Worm (Caenorhabditis elegans) whole organism, L1 larva: ENCODE data around the gene tba-4.
A peak's percentile ranks its signal among the peaks of the same experiment; 100 is the strongest.

Experiments used
- C34B4.2 ChIP-seq: sonication (generic microtip); optimal IDR thresholded peaks from 2 replicates; lab custom pipeline; 2017; ENCODE audit warnings: mild to moderate bottlenecking, missing genetic modification characterization, missing compliant biosample characterization
- F16B12.6 ChIP-seq: fragments of 150-350 bp; optimal IDR thresholded peaks from 2 replicates; lab custom pipeline; 2014; ENCODE audit warnings: missing biosample characterization, missing genetic modification characterization
- Y116A8C.19 ChIP-seq: sonication (generic microtip); optimal IDR thresholded peaks from 2 replicates; lab custom pipeline; 2016; ENCODE audit warnings: missing compliant biosample characterization, missing genetic modification characterization, borderline replicate concordance
- blmp-1 ChIP-seq: fragments of 150-350 bp; optimal IDR thresholded peaks from 2 replicates; lab custom pipeline; 2014; ENCODE audit warnings: missing biosample characterization, missing genetic modification characterization
- ceh-88 ChIP-seq: fragments of 200-800 bp; sonication (Bioruptor generic); IDR thresholded peaks from 2 replicates; pipeline ENCODE4 v1.3.6; 2022; ENCODE audit warnings: missing genetic modification characterization, missing compliant biosample characterization
- dsc-1 ChIP-seq: sonication (generic microtip); optimal IDR thresholded peaks from 2 replicates; lab custom pipeline; 2016; ENCODE audit warnings: mild to moderate bottlenecking, missing genetic modification characterization, missing compliant biosample characterization
- egl-13 ChIP-seq: sonication (generic microtip); optimal IDR thresholded peaks from 2 replicates; lab custom pipeline; 2016; ENCODE audit warnings: missing genotype, missing genetic modification reagents, missing genetic modification characterization, missing compliant biosample characterization
- elt-3 ChIP-seq, 6 experiments: fragments of 150-350 bp in 1 of 6; sonication (generic microtip); optimal IDR thresholded peaks; 2 replicates each; lab custom pipeline; 2017 to 2018; ENCODE audit warnings: missing biosample characterization in 6 of 6, missing genetic modification characterization in 6 of 6, inconsistent platforms in 1 of 6
- irx-1 ChIP-seq: sonication (generic microtip); optimal IDR thresholded peaks from 2 replicates; lab custom pipeline; 2016; ENCODE audit warnings: missing genetic modification characterization, missing compliant biosample characterization
- lin-14 ChIP-seq: fragments of 200-800 bp; sonication (Bioruptor generic); optimal IDR thresholded peaks from 2 replicates; lab custom pipeline; 2018; ENCODE audit warnings: mild to moderate bottlenecking, missing genetic modification characterization, moderate library complexity, missing compliant biosample characterization
- lin-35 ChIP-seq, 2 experiments: fragments of 150-350 bp; optimal IDR thresholded peaks; 2 replicates each; lab custom pipeline; 2014; ENCODE audit warnings: missing biosample characterization in 2 of 2, missing genetic modification characterization in 2 of 2, missing genetic modification reagents in 2 of 2
- lin-39 ChIP-seq: fragments of 150-350 bp; optimal IDR thresholded peaks from 2 replicates; lab custom pipeline; 2014; ENCODE audit warnings: missing biosample characterization, missing genetic modification reagents, missing genetic modification characterization
- mef-2 ChIP-seq: fragments of 150-350 bp; optimal IDR thresholded peaks from 2 replicates; lab custom pipeline; 2014; ENCODE audit warnings: missing biosample characterization, missing genetic modification characterization
- nhr-20 ChIP-seq: sonication (generic microtip); optimal IDR thresholded peaks from 2 replicates; lab custom pipeline; 2016; ENCODE audit warnings: mild to moderate bottlenecking, missing genetic modification characterization, missing compliant biosample characterization
- nhr-237 ChIP-seq: fragments of 150-350 bp; optimal IDR thresholded peaks from 2 replicates; lab custom pipeline; 2014; ENCODE audit warnings: missing biosample characterization, missing genetic modification characterization
- nhr-71 ChIP-seq: sonication (generic microtip); optimal IDR thresholded peaks from 2 replicates; lab custom pipeline; 2016; ENCODE audit warnings: mild to moderate bottlenecking, missing genetic modification characterization, moderate library complexity, missing compliant biosample characterization
- nhr-90 ChIP-seq: sonication (generic microtip); optimal IDR thresholded peaks from 2 replicates; lab custom pipeline; 2016; ENCODE audit warnings: mild to moderate bottlenecking, missing genetic modification characterization, missing compliant biosample characterization; ENCODE audit not compliant: poor library complexity
- pax-3 ChIP-seq: fragments of 200-800 bp; sonication (Bioruptor generic); optimal IDR thresholded peaks from 2 replicates; lab custom pipeline; 2018; ENCODE audit warnings: mild to moderate bottlenecking, missing genetic modification characterization, moderate library complexity, missing compliant biosample characterization
- pqm-1 ChIP-seq: sonication (generic microtip); optimal IDR thresholded peaks from 3 replicates; lab custom pipeline; 2017; ENCODE audit warnings: missing biosample characterization, missing genetic modification characterization
- skn-1 ChIP-seq: fragments of 150-350 bp; optimal IDR thresholded peaks from 2 replicates; lab custom pipeline; 2014; ENCODE audit warnings: missing biosample characterization, missing genetic modification characterization
- snpc-4 ChIP-seq: fragments of 150-350 bp; optimal IDR thresholded peaks from 2 replicates; lab custom pipeline; 2014; ENCODE audit warnings: missing biosample characterization, missing genetic modification characterization
- sox-4 ChIP-seq: sonication (generic microtip); optimal IDR thresholded peaks from 2 replicates; lab custom pipeline; 2016; ENCODE audit warnings: missing genetic modification characterization, missing compliant biosample characterization
- sup-37 ChIP-seq: fragments of 200-800 bp; sonication (Bioruptor generic); optimal IDR thresholded peaks from 2 replicates; lab custom pipeline; 2018; ENCODE audit warnings: mild to moderate bottlenecking, missing genetic modification characterization, missing compliant biosample characterization
- swsn-7 ChIP-seq: sonication (generic microtip); optimal IDR thresholded peaks from 2 replicates; lab custom pipeline; 2016; ENCODE audit warnings: missing genetic modification characterization, missing compliant biosample characterization
- tbx-2 ChIP-seq: sonication (generic microtip); optimal IDR thresholded peaks from 2 replicates; lab custom pipeline; 2016; ENCODE audit warnings: missing genetic modification characterization, missing compliant biosample characterization
- unc-30 ChIP-seq: sonication (generic microtip); optimal IDR thresholded peaks from 2 replicates; lab custom pipeline; 2017; ENCODE audit warnings: missing biosample characterization, missing genetic modification characterization
- vab-15 ChIP-seq: sonication (generic microtip); optimal IDR thresholded peaks from 2 replicates; lab custom pipeline; 2017; ENCODE audit warnings: missing genotype, mild to moderate bottlenecking, missing genetic modification characterization, missing compliant biosample characterization
- zag-1 ChIP-seq: fragments of 150-350 bp; optimal IDR thresholded peaks from 2 replicates; lab custom pipeline; 2014; ENCODE audit warnings: missing biosample characterization, missing genetic modification characterization
- zip-4 ChIP-seq: fragments of 200-800 bp; sonication (Bioruptor generic); optimal IDR thresholded peaks from 2 replicates; lab custom pipeline; 2018; ENCODE audit warnings: mild to moderate bottlenecking, missing genetic modification characterization, moderate library complexity, missing compliant biosample characterization
- ztf-4 ChIP-seq: fragments of 150-350 bp; optimal IDR thresholded peaks from 2 replicates; lab custom pipeline; 2014; ENCODE audit warnings: missing biosample characterization, missing genetic modification characterization

The tba-4 gene

ce11 chrII:10956793-10957192, 38.3 kb downstream of the tba-4 start, which contains the start of gene R03D7.8:
TSS of gene R03D7.8 (minus strand) at chrII:10956893.
- TF ChIP-seq nhr-90 (no peak), nhr-71 (tag; lab: Kevin White, UChicago) (no peak), lin-35 (GFP tag; optimal IDR thresholded peaks at IDR 0.05; lab: Kevin White, UChicago) (no peak), Y116A8C.19 (tag; lab: Kevin White, UChicago) (no peak), mef-2 (tag; lab: Kevin White, UChicago) (no peak), pqm-1 (no peak), lin-39 (tag; lab: Kevin White, UChicago) (no peak), pax-3 (tag; lab: Kevin White, UChicago) (no peak), nhr-237 (tag; lab: Kevin White, UChicago) (no peak)
- TF ChIP-seq, all 84 proteins: peak for 0

DNA sequence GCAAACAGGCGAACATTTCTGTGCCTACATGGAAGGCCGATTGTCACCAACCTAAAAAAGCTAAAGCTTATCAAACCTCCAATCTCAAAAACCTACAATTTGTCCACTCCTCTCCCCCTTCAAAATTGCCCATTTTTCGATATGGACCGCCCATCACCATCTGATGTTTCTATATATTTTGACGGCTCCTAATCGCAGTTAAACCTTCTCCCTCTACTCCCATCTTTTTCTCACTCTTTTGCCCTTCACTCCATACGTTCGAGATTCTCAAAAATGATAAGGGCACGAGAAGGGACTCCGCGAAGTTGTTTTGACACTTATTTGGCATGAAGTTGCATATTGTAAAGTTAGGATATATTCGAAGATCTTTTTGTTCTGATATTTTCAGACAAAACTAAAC, 40.6 kb downstream of the tba-4 start:
- TF ChIP-seq ztf-4 (tag; lab: Kevin White, UChicago) = no peak
- no peak for TF ChIP-seq skn-1 (tag; lab: Kevin White, UChicago)
- TF ChIP-seq egl-13 (tag; lab: Kevin White, UChicago) = no peak
- TF ChIP-seq dsc-1 = no peak
- TF ChIP-seq C34B4.2 = no peak
- TF ChIP-seq zip-4 (GFP tag; lab: Kevin White, UChicago) = no peak
- TF ChIP-seq swsn-7 (tag; lab: Kevin White, UChicago) = no peak
- no peak for TF ChIP-seq ceh-88 (GFP tag; lab: Robert Waterston, UW)
- no peak for TF ChIP-seq pax-3 (tag; lab: Kevin White, UChicago)
- TF ChIP-seq unc-30 (tag; lab: Kevin White, UChicago) = no peak
- TF ChIP-seq F16B12.6 = no peak
- no peak for TF ChIP-seq vab-15
- TF ChIP-seq snpc-4 (tag; lab: Kevin White, UChicago) = no peak
- TF ChIP-seq elt-3 (tag; optimal IDR thresholded peaks at IDR 0.05; lab: Kevin White, UChicago) = no peak
- no peak for TF ChIP-seq zag-1 (tag; lab: Kevin White, UChicago)
- TF ChIP-seq, all 84 proteins: peak for 0

- TF ChIP-seq sup-37 (GFP tag; lab: Kevin White, UChicago) (no peak), blmp-1 (tag; lab: Kevin White, UChicago) (peak; percentile 69), tbx-2 (tag; lab: Kevin White, UChicago) (no peak), irx-1 (no peak), sox-4 (tag; lab: Kevin White, UChicago) (no peak), nhr-20 (tag; lab: Kevin White, UChicago) (no peak)
These were observed 41.2 kb downstream of the tba-4 start for ce11 chrII:10959676-10960075.

- TF ChIP-seq Y116A8C.19 (tag; lab: Kevin White, UChicago) = no peak
- TF ChIP-seq lin-14 = peak; percentile 6
These were observed 46.2 kb downstream of the tba-4 start for ce11 chrII:10964748-10965147.
